Worm (Caenorhabditis elegans) whole organism, mixed stage, embryonic: Measurements from ENCODE around the gene Y56A3A.7.

Experiments used
- M03D4.4 ChIP-seq: sonication (generic microtip); optimal IDR thresholded peaks from 2 replicates; lab custom pipeline; 2017; ENCODE audit warnings: mild to moderate bottlenecking, missing genetic modification characterization, missing compliant biosample characterization
- bed-3 ChIP-seq: fragments of 200-800 bp; sonication (Bioruptor generic); optimal IDR thresholded peaks from 3 replicates; lab custom pipeline; 2018; ENCODE audit warnings: mild to moderate bottlenecking, missing genetic modification characterization, moderate library complexity, missing compliant biosample characterization
- blmp-1 ChIP-seq: fragments of 150-350 bp; optimal IDR thresholded peaks from 2 replicates; lab custom pipeline; 2014; ENCODE audit warnings: missing biosample characterization, missing genetic modification characterization
- ceh-39 ChIP-seq: fragments of 150-350 bp; optimal IDR thresholded peaks from 2 replicates; lab custom pipeline; 2014; ENCODE audit warnings: missing biosample characterization, missing genetic modification characterization
- ceh-43 ChIP-seq: fragments of 200-800 bp; sonication (Bioruptor generic); optimal IDR thresholded peaks from 2 replicates; lab custom pipeline; 2018; ENCODE audit warnings: mild to moderate bottlenecking, missing genetic modification characterization, moderate library complexity, missing compliant biosample characterization
- ceh-83 ChIP-seq: fragments of 200-800 bp; sonication (Bioruptor generic); optimal IDR thresholded peaks from 2 replicates; lab custom pipeline; 2018; ENCODE audit warnings: mild to moderate bottlenecking, missing genetic modification characterization, missing compliant biosample characterization
- ces-1 ChIP-seq: fragments of 150-350 bp; optimal IDR thresholded peaks from 2 replicates; lab custom pipeline; 2014; ENCODE audit warnings: missing biosample characterization, missing genetic modification reagents, missing genetic modification characterization
- cnd-1 ChIP-seq: fragments of 200-800 bp; sonication (Bioruptor generic); optimal IDR thresholded peaks from 2 replicates; lab custom pipeline; 2018; ENCODE audit warnings: mild to moderate bottlenecking, missing genetic modification characterization, missing compliant biosample characterization
- drap-1 ChIP-seq: fragments of 200-800 bp; sonication (Bioruptor generic); optimal IDR thresholded peaks from 3 replicates; lab custom pipeline; 2018; ENCODE audit warnings: mild to moderate bottlenecking, missing genetic modification characterization, missing compliant biosample characterization
- elt-1 ChIP-seq: sonication (generic microtip); optimal IDR thresholded peaks from 2 replicates; lab custom pipeline; 2017; ENCODE audit warnings: missing genetic modification characterization, mild to moderate bottlenecking, missing compliant biosample characterization, antibody characterized with exemption, moderate library complexity, borderline replicate concordance; ENCODE audit not compliant: insufficient read depth
- elt-3 ChIP-seq: fragments of 150-350 bp; optimal IDR thresholded peaks from 2 replicates; lab custom pipeline; 2014; ENCODE audit warnings: missing biosample characterization, missing genetic modification characterization
- flh-1 ChIP-seq: fragments of 200-800 bp; sonication (Bioruptor generic); optimal IDR thresholded peaks from 2 replicates; lab custom pipeline; 2018; ENCODE audit warnings: mild to moderate bottlenecking, missing genetic modification characterization, moderate library complexity, missing compliant biosample characterization
- ham-2 ChIP-seq: fragments of 200-800 bp; sonication (Bioruptor generic); optimal IDR thresholded peaks from 2 replicates; lab custom pipeline; 2018; ENCODE audit warnings: mild to moderate bottlenecking, missing genetic modification characterization, missing compliant biosample characterization
- hlh-1 ChIP-seq: fragments of 150-350 bp; optimal IDR thresholded peaks from 2 replicates; lab custom pipeline; 2014; ENCODE audit warnings: missing biosample characterization, missing genetic modification reagents, missing genetic modification characterization
- lin-13 ChIP-seq: fragments of 150-350 bp; optimal IDR thresholded peaks from 2 replicates; lab custom pipeline; 2014; ENCODE audit warnings: missing biosample characterization, missing genetic modification characterization
- lin-32 ChIP-seq: fragments of 200-800 bp; sonication (Bioruptor generic); optimal IDR thresholded peaks from 2 replicates; lab custom pipeline; 2018; ENCODE audit warnings: mild to moderate bottlenecking, missing genetic modification characterization, missing compliant biosample characterization
- lsy-2 ChIP-seq: fragments of 150-350 bp; optimal IDR thresholded peaks from 2 replicates; lab custom pipeline; 2014; ENCODE audit warnings: missing biosample characterization, missing genetic modification characterization
- mab-5 ChIP-seq: fragments of 150-350 bp; optimal IDR thresholded peaks from 2 replicates; lab custom pipeline; 2014; ENCODE audit warnings: missing biosample characterization, missing genetic modification characterization
- mep-1 ChIP-seq: fragments of 150-350 bp; optimal IDR thresholded peaks from 2 replicates; lab custom pipeline; 2017; ENCODE audit warnings: missing biosample characterization, missing genetic modification reagents, missing genetic modification characterization, inconsistent platforms
- mls-2 ChIP-seq: sonication (generic microtip); optimal IDR thresholded peaks from 2 replicates; lab custom pipeline; 2016; ENCODE audit warnings: mild to moderate bottlenecking, missing genetic modification characterization, moderate library complexity, missing compliant biosample characterization
- nhr-12 ChIP-seq: fragments of 150-350 bp; optimal IDR thresholded peaks from 2 replicates; lab custom pipeline; 2014; ENCODE audit warnings: missing biosample characterization, missing genetic modification characterization
- nhr-2 ChIP-seq: fragments of 150-350 bp; optimal IDR thresholded peaks from 2 replicates; lab custom pipeline; 2014; ENCODE audit warnings: missing biosample characterization, missing genetic modification characterization
- nhr-237 ChIP-seq: fragments of 150-350 bp; optimal IDR thresholded peaks from 2 replicates; lab custom pipeline; 2014; ENCODE audit warnings: missing biosample characterization, missing genetic modification characterization
- nhr-28 ChIP-seq: fragments of 150-350 bp; optimal IDR thresholded peaks from 2 replicates; lab custom pipeline; 2014; ENCODE audit warnings: missing biosample characterization, missing genetic modification characterization
- nhr-76 ChIP-seq: sonication (generic microtip); optimal IDR thresholded peaks from 2 replicates; lab custom pipeline; 2017; ENCODE audit warnings: missing biosample characterization, missing genetic modification characterization
- pha-4 ChIP-seq: fragments of 150-350 bp; optimal IDR thresholded peaks from 2 replicates; lab custom pipeline; 2018; ENCODE audit warnings: missing biosample characterization, missing genetic modification reagents, missing genetic modification characterization
- sem-2 ChIP-seq: fragments of 200-800 bp; sonication (Bioruptor generic); optimal IDR thresholded peaks from 2 replicates; lab custom pipeline; 2018; ENCODE audit warnings: mild to moderate bottlenecking, missing genetic modification characterization, missing compliant biosample characterization
- snpc-4 ChIP-seq: fragments of 150-350 bp; optimal IDR thresholded peaks from 2 replicates; lab custom pipeline; 2014; ENCODE audit warnings: missing biosample characterization, missing genetic modification characterization
- sptf-1 ChIP-seq: sonication (generic microtip); optimal IDR thresholded peaks from 2 replicates; lab custom pipeline; 2017; ENCODE audit warnings: mild to moderate bottlenecking, missing genetic modification characterization, moderate library complexity, missing compliant biosample characterization
- tbx-8 ChIP-seq: fragments of 200-800 bp; sonication (Bioruptor generic); optimal IDR thresholded peaks from 2 replicates; lab custom pipeline; 2018; ENCODE audit warnings: mild to moderate bottlenecking, missing genetic modification characterization, moderate library complexity, missing compliant biosample characterization
- unc-120 ChIP-seq: sonication (generic microtip); optimal IDR thresholded peaks from 2 replicates; lab custom pipeline; 2017; ENCODE audit warnings: missing genetic modification characterization, missing compliant biosample characterization; ENCODE audit not compliant: poor library complexity, severe bottlenecking
- unc-39 ChIP-seq: fragments of 150-350 bp; optimal IDR thresholded peaks from 2 replicates; lab custom pipeline; 2014; ENCODE audit warnings: missing biosample characterization, missing genetic modification characterization
- unc-62 ChIP-seq: fragments of 150-350 bp; optimal IDR thresholded peaks from 2 replicates; lab custom pipeline; 2014; ENCODE audit warnings: missing biosample characterization, missing genetic modification reagents, missing genetic modification characterization
- zip-8 ChIP-seq: fragments of 150-350 bp; optimal IDR thresholded peaks from 2 replicates; lab custom pipeline; 2014; ENCODE audit warnings: missing biosample characterization, missing genetic modification characterization
- ztf-11 ChIP-seq: fragments of 150-350 bp; optimal IDR thresholded peaks from 2 replicates; lab custom pipeline; 2014; ENCODE audit warnings: missing biosample characterization, missing genetic modification characterization

Gene Y56A3A.7

DNA sequence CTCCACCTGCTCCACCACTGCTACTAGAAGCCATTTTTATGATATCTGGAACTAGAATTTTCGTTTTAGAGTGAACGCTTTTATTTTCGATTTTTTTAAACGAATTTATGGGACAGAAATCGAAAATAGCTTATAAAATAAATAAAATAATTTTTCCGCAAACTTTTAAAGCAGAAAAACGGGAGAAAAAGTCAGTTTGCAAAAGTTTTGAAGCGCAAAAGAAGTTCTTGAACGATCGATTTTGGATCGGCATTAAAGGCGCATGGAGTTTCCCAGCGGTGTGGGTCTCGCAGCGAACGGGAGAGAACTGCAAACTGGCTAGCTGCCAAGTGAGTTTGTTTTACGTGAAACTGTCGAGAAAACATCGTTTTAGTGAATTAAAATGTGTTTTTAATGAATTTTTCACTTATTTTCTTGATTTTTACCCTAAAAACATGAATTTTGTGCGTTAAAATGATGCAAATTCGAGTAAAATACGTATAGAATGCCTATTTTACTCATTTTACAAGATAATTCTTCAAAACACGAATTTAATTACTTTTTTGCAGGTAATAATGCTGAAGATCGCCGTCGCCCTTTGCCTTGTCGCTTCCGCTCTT is 26.5 kb downstream of the Y56A3A.7 start, which contains the start of the genes ccf-1 and trap-4:
TSS of gene ccf-1 (minus strand) at position 51 of the 599 bp plus-strand sequence.
TSS of gene trap-4 (plus strand) at position 549 of the 599 bp plus-strand sequence.
- TF ChIP-seq lin-13 (peak; percentile 33), sem-2 (GFP tag; lab: Kevin White, UChicago) (no peak), nhr-237 (tag; lab: Kevin White, UChicago) (no peak), tbx-8 (GFP tag; lab: Kevin White, UChicago) (no peak), nhr-28 (tag; lab: Kevin White, UChicago) (no peak), nhr-2 (tag; lab: Kevin White, UChicago) (no peak), nhr-76 (tag; lab: Kevin White, UChicago) (no peak), elt-3 (tag; lab: Kevin White, UChicago) (no peak), flh-1 (GFP tag; lab: Kevin White, UChicago) (no peak), lsy-2 (tag; lab: Kevin White, UChicago) (peak; percentile 30), elt-1 (tag; lab: Kevin White, UChicago) (no peak), ceh-39 (tag; lab: Kevin White, UChicago) (peak; percentile 27), M03D4.4 (no peak), ceh-83 (GFP tag; lab: Kevin White, UChicago) (no peak), pha-4 (tag; lab: Kevin White, UChicago) (peak; percentile 29), nhr-12 (tag; lab: Kevin White, UChicago) (no peak), hlh-1 (tag; lab: Kevin White, UChicago) (peak; percentile 13), mab-5 (no peak), cnd-1 (no peak), unc-120 (tag; lab: Kevin White, UChicago) (peak; percentile 36), unc-62 (GFP tag; lab: Kevin White, UChicago) (no peak), lin-32 (GFP tag; lab: Kevin White, UChicago) (no peak), ham-2 (GFP tag; lab: Kevin White, UChicago) (no peak), blmp-1 (peak; percentile 30), mep-1 (tag; lab: Kevin White, UChicago) (peak; percentile 36), ces-1 (GFP tag; lab: Kevin White, UChicago) (peak; percentile 37), unc-39 (tag; lab: Kevin White, UChicago) (no peak), ztf-11 (tag; lab: Kevin White, UChicago) (no peak), snpc-4 (tag; lab: Kevin White, UChicago) (no peak), drap-1 (GFP tag; lab: Kevin White, UChicago) (no peak), bed-3 (no peak), sptf-1 (tag; lab: Kevin White, UChicago) (no peak), mls-2 (no peak), ceh-43 (GFP tag; lab: Kevin White, UChicago) (no peak), zip-8 (tag; lab: Kevin White, UChicago) (no peak)

DNA sequence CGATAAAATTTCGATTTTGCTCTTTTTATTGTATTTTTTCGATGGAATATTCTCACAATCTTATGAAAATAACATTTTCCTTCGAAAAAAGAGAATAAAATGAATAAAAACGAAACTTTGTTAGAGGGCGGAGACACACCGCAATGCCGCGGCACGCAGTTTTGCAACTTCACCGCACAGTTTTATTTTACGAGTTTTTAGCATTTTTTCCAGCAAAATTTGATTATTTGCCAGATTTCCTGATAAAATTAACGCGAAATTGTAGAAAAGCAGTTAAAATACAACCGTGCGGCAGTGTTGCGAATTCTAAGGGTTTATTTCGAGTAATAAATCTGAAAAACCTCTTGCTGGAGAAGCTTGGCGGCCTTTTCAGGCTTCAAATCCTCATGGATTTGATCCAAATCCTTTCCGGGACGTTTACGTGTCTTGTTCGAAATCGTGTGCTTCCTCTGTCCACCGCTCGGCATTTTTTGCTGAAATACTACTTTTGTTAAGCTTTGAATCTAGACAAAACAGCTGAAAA is 28.5 kb downstream of the Y56A3A.7 start, which contains the start of gene znf-593:
TSS of gene znf-593 (minus strand) at position 473 of the 523 bp plus-strand sequence.
- no peak for TF ChIP-seq unc-62 (GFP tag; lab: Kevin White, UChicago)
- TF ChIP-seq ztf-11 (tag; lab: Kevin White, UChicago), result no peak
- TF ChIP-seq blmp-1, result no peak
- TF ChIP-seq ceh-39 (tag; lab: Kevin White, UChicago), result no peak
- no peak for TF ChIP-seq ham-2 (GFP tag; lab: Kevin White, UChicago)
- no peak for TF ChIP-seq lin-32 (GFP tag; lab: Kevin White, UChicago)
- TF ChIP-seq nhr-237 (tag; lab: Kevin White, UChicago), result no peak
- TF ChIP-seq pha-4 (tag; lab: Kevin White, UChicago), result no peak
- TF ChIP-seq elt-1 (tag; lab: Kevin White, UChicago), result no peak
- TF ChIP-seq lin-13, result peak; percentile 6
- no peak for TF ChIP-seq hlh-1 (tag; lab: Kevin White, UChicago)
- no peak for TF ChIP-seq ces-1 (GFP tag; lab: Kevin White, UChicago)
- no peak for TF ChIP-seq bed-3
- no peak for TF ChIP-seq mls-2
- no peak for TF ChIP-seq drap-1 (GFP tag; lab: Kevin White, UChicago)
- peak; percentile 56 for TF ChIP-seq sptf-1 (tag; lab: Kevin White, UChicago)
- TF ChIP-seq M03D4.4, result peak; percentile 7
- no peak for TF ChIP-seq nhr-76 (tag; lab: Kevin White, UChicago)
- TF ChIP-seq nhr-12 (tag; lab: Kevin White, UChicago), result no peak
- TF ChIP-seq lsy-2 (tag; lab: Kevin White, UChicago), result no peak
- no peak for TF ChIP-seq flh-1 (GFP tag; lab: Kevin White, UChicago)
- no peak for TF ChIP-seq tbx-8 (GFP tag; lab: Kevin White, UChicago)
- TF ChIP-seq unc-120 (tag; lab: Kevin White, UChicago), result peak; percentile 12
- no peak for TF ChIP-seq zip-8 (tag; lab: Kevin White, UChicago)
- TF ChIP-seq nhr-2 (tag; lab: Kevin White, UChicago), result no peak
- peak; percentile 58 for TF ChIP-seq ceh-83 (GFP tag; lab: Kevin White, UChicago)
- no peak for TF ChIP-seq mep-1 (tag; lab: Kevin White, UChicago)
- peak; percentile 29 for TF ChIP-seq cnd-1
- TF ChIP-seq nhr-28 (tag; lab: Kevin White, UChicago), result no peak
- TF ChIP-seq ceh-43 (GFP tag; lab: Kevin White, UChicago), result no peak
- no peak for TF ChIP-seq unc-39 (tag; lab: Kevin White, UChicago)
- no peak for TF ChIP-seq sem-2 (GFP tag; lab: Kevin White, UChicago)
